Fruit fly (Drosophila melanogaster) whole organism: ENCODE data around the gene RPA2.

Experiments
- psq ChIP-seq: fragments of >200 bp; optimal IDR thresholded peaks from 2 replicates; lab custom pipeline; 2017
- usp ChIP-seq: fragments of >200 bp; optimal IDR thresholded peaks from 2 replicates; lab custom pipeline; 2017; ENCODE audit warnings: missing biosample characterization, missing genetic modification characterization, mixed read lengths

DNA sequence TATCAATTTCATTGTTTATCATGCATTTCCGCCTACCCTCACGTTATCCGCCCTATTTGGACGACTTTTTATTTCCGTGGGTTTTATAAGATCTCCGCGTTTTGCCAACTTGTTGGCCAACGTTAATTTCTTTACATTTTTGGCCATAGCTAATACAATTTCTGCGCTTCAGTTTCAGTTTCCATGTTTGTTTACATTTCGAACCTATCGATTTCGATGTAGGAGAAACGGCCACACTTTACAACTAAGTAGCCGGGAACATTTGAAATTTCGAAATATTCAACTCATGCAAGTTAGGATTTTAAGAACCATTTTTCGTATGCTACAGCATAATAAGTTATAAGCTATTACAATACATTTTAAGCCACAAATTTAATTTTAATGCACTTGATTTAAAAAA, 1.7 kb upstream of the RPA2 start, which contains the start of gene Nthl1:
- TF ChIP-seq psq (lab: Kevin White, UChicago) (no peak), usp (GFP tag; lab: Kevin White, UChicago) (no peak)
